Worm (Caenorhabditis elegans): Measurements from ENCODE around the gene cisd-1.
A peak's percentile ranks its signal among the peaks of the same experiment; 100 is the strongest.

The cisd-1 gene

ce11 chrII:11464427-11464944, 4.9 kb downstream of the cisd-1 start, which contains the start of the genes aars-1 and rga-1 (continued):
- no peak for TF ChIP-seq madf-3 (GFP tag; IDR thresholded peaks at IDR 0.05)
- peak; percentile 2 for TF ChIP-seq lin-54 (GFP tag; optimal IDR thresholded peaks at IDR 0.05)
- TF ChIP-seq madf-6 (GFP tag; IDR thresholded peaks at IDR 0.05) = no peak
- no peak for TF ChIP-seq athp-1 (tag; optimal IDR thresholded peaks at IDR 0.05)
- TF ChIP-seq F52B5.7 (tag; optimal IDR thresholded peaks at IDR 0.05) = no peak
- TF ChIP-seq nhr-27 (tag; optimal IDR thresholded peaks at IDR 0.05) = no peak
- peak; percentile 58 for TF ChIP-seq ets-4 (GFP tag; optimal IDR thresholded peaks at IDR 0.05)
- TF ChIP-seq mcd-1 (GFP tag; IDR thresholded peaks at IDR 0.05) = 0 out of 2 replicates have a peak, but pooled peaks have one; percentile 48
- no peak for TF ChIP-seq snpc-4 (GFP tag; optimal IDR thresholded peaks at IDR 0.05)
- TF ChIP-seq snpc-4 (tag; optimal IDR thresholded peaks at IDR 0.05) = peak in 3 of 4 experiments; percentile 18 to 39 (median 38)
- no peak for TF ChIP-seq egrh-3 (GFP tag; IDR thresholded peaks at IDR 0.05)
- TF ChIP-seq chd-7 (tag; optimal IDR thresholded peaks at IDR 0.05) = peak; percentile 30
- TF ChIP-seq ccch-3 (GFP tag; optimal IDR thresholded peaks at IDR 0.05) = no peak
- no peak for TF ChIP-seq akir-1 (GFP tag; optimal IDR thresholded peaks at IDR 0.05)
- no peak for TF ChIP-seq F37B4.10 (GFP tag; IDR thresholded peaks at IDR 0.05)
- no peak for TF ChIP-seq F55B11.4 (tag; optimal IDR thresholded peaks at IDR 0.05; ENCODE audit: borderline replicate concordance, insufficient read depth)
- peak; percentile 86 for TF ChIP-seq dox-1 (GFP tag; IDR thresholded peaks at IDR 0.05)
- no peak for TF ChIP-seq pha-4 (tag; optimal IDR thresholded peaks at IDR 0.05)
- TF ChIP-seq B0019.2 (GFP tag; conservative IDR thresholded peaks at IDR 0.05) = no peak
- TF ChIP-seq cebp-2 (GFP tag; IDR thresholded peaks at IDR 0.05) = no peak
- TF ChIP-seq T26A5.8 (tag; optimal IDR thresholded peaks at IDR 0.05) = no peak
- TF ChIP-seq nhr-120 (GFP tag; IDR thresholded peaks at IDR 0.05) = no peak
- no peak for TF ChIP-seq gei-17 (GFP tag; optimal IDR thresholded peaks at IDR 0.05)
- peak; percentile 31 for TF ChIP-seq tbp1 (GFP tag; optimal IDR thresholded peaks at IDR 0.05)
- no peak for TF ChIP-seq F23B12.7 (tag; optimal IDR thresholded peaks at IDR 0.05; ENCODE audit: insufficient read depth)
- TF ChIP-seq cebp-1 (GFP tag; IDR thresholded peaks at IDR 0.05) = no peak
- TF ChIP-seq cebp-1 (tag; optimal IDR thresholded peaks at IDR 0.05) = peak; percentile 59
- no peak for TF ChIP-seq egl-44 (GFP tag; IDR thresholded peaks at IDR 0.05)
- TF ChIP-seq hlh-26 (GFP tag; conservative IDR thresholded peaks at IDR 0.05) = no peak
- TF ChIP-seq Y56A3A.18 (GFP tag; IDR thresholded peaks at IDR 0.05) = no peak
- no peak for TF ChIP-seq ceh-100 (GFP tag; IDR thresholded peaks at IDR 0.05)
- no peak for TF ChIP-seq zim-3 (tag; optimal IDR thresholded peaks at IDR 0.05)
- peak; percentile 45 for TF ChIP-seq ZK185.1 (tag; optimal IDR thresholded peaks at IDR 0.05; ENCODE audit: poor library complexity, severe bottlenecking)
- TF ChIP-seq lsy-27 (tag; optimal IDR thresholded peaks at IDR 0.05; ENCODE audit: borderline replicate concordance, insufficient read depth) = no peak
- TF ChIP-seq tbx-9 (tag; optimal IDR thresholded peaks at IDR 0.05; ENCODE audit: borderline replicate concordance) = no peak
- no peak; the same call in 1 of the 2 replicates for TF ChIP-seq lir-1 (GFP tag; conservative IDR thresholded peaks at IDR 0.05)
- no peak for TF ChIP-seq egl-18 (GFP tag; IDR thresholded peaks at IDR 0.05)
- TF ChIP-seq unc-62 (GFP tag; optimal IDR thresholded peaks at IDR 0.05) = no peak
- TF ChIP-seq ama-1 (optimal IDR thresholded peaks at IDR 0.05) = no peak
- TF ChIP-seq ama-1 (GFP tag; optimal IDR thresholded peaks at IDR 0.05) = no peak
- TF ChIP-seq nfya-1 (tag; optimal IDR thresholded peaks at IDR 0.05; ENCODE audit: borderline replicate concordance, insufficient read depth) = no peak
- peak; percentile 34 for TF ChIP-seq lin-40 (tag; optimal IDR thresholded peaks at IDR 0.05)
- TF ChIP-seq him-1 (tag; optimal IDR thresholded peaks at IDR 0.05) = no peak
- no peak for TF ChIP-seq snpc-1.1 (tag; optimal IDR thresholded peaks at IDR 0.05; ENCODE audit: insufficient read depth)
- TF ChIP-seq K11D2.4 (GFP tag; IDR thresholded peaks at IDR 0.05) = no peak
- no peak for TF ChIP-seq ceh-27 (GFP tag; optimal IDR thresholded peaks at IDR 0.05)
- no peak for TF ChIP-seq B0035.1 (tag; optimal IDR thresholded peaks at IDR 0.05)
- no peak for TF ChIP-seq C06A6.2 (GFP tag; conservative IDR thresholded peaks at IDR 0.05)
- no peak for TF ChIP-seq B0261.1 (tag; optimal IDR thresholded peaks at IDR 0.05)

All from whole organism, young adult.